Fruit fly (Drosophila melanogaster) whole organism, embryonic: ENCODE measurements around the gene COX6B.

ENCODE experiments used
- C15 ChIP-seq: fragments of 200-800 bp; sonication (Bioruptor generic); IDR thresholded peaks from 3 replicates; pipeline ENCODE4 v1.3.6; 2022; ENCODE audit warnings: missing biosample characterization, missing genetic modification characterization
- CG10959 ChIP-seq: fragments of 200-800 bp; sonication (Bioruptor generic); IDR thresholded peaks from 2 replicates; pipeline ENCODE4 v1.3.6; 2022; ENCODE audit warnings: missing biosample characterization, missing genetic modification characterization
- CG11456 ChIP-seq: fragments of 200-800 bp; sonication (Bioruptor generic); IDR thresholded peaks from 3 replicates; pipeline ENCODE4 v1.3.6; 2022; ENCODE audit warnings: missing biosample characterization, missing genetic modification characterization
- CG11504 ChIP-seq: fragments of 200-800 bp; sonication (Bioruptor generic); optimal IDR thresholded peaks from 3 replicates; lab custom pipeline; 2019; ENCODE audit warnings: missing biosample characterization, mild to moderate bottlenecking, missing genetic modification characterization, moderate library complexity
- CG12769 ChIP-seq: fragments of 200-800 bp; sonication (Bioruptor generic); optimal IDR thresholded peaks from 2 replicates; lab custom pipeline; 2019; ENCODE audit warnings: missing biosample characterization, mild to moderate bottlenecking, missing genetic modification characterization, moderate library complexity
- CG14441 ChIP-seq: fragments of 200-800 bp; sonication (Bioruptor generic); IDR thresholded peaks from 2 replicates; pipeline ENCODE4 v1.3.6; 2022; ENCODE audit warnings: missing biosample characterization, missing genetic modification characterization
- CG14965 ChIP-seq: fragments of 200-800 bp; sonication (Bioruptor generic); optimal IDR thresholded peaks from 2 replicates; lab custom pipeline; 2016; ENCODE audit warnings: missing biosample characterization, missing genetic modification characterization, borderline replicate concordance
- CG15479 ChIP-seq: fragments of 200-800 bp; sonication (Bioruptor generic); optimal IDR thresholded peaks from 3 replicates; lab custom pipeline; 2019; ENCODE audit warnings: missing biosample characterization, mild to moderate bottlenecking, missing genetic modification characterization, moderate library complexity
- CG15514 ChIP-seq: fragments of 200-800 bp; sonication (Bioruptor generic); optimal IDR thresholded peaks from 3 replicates; lab custom pipeline; 2017; ENCODE audit warnings: missing biosample characterization, missing genetic modification characterization, mild to moderate bottlenecking, moderate library complexity, missing genetic modification reagents
- CG17361 ChIP-seq: fragments of 200-800 bp; sonication (Bioruptor generic); IDR thresholded peaks from 3 replicates; pipeline ENCODE4 v1.3.6; 2022; ENCODE audit warnings: missing biosample characterization, missing genetic modification characterization
- CG1792 ChIP-seq: fragments of 200-800 bp; sonication (Bioruptor generic); optimal IDR thresholded peaks from 2 replicates; lab custom pipeline; 2016; ENCODE audit warnings: missing biosample characterization, missing genetic modification characterization
- CG2120 ChIP-seq: fragments of 200-800 bp; sonication (Bioruptor generic); optimal IDR thresholded peaks from 3 replicates; lab custom pipeline; 2016; ENCODE audit warnings: missing biosample characterization, missing genetic modification characterization
- CG3065 ChIP-seq: fragments of 200-800 bp; sonication (Bioruptor generic); optimal IDR thresholded peaks from 2 replicates; lab custom pipeline; 2016; ENCODE audit warnings: missing biosample characterization, missing genetic modification characterization
- CG31388 ChIP-seq: fragments of 200-800 bp; sonication (Bioruptor generic); optimal IDR thresholded peaks from 2 replicates; lab custom pipeline; 2016; ENCODE audit warnings: missing biosample characterization, missing genetic modification characterization
- CG3838 ChIP-seq: fragments of 200-800 bp; sonication (Bioruptor generic); optimal IDR thresholded peaks from 3 replicates; lab custom pipeline; 2016; ENCODE audit warnings: missing biosample characterization, missing genetic modification characterization
- CG4282 ChIP-seq: fragments of 200-800 bp; sonication (Bioruptor generic); optimal IDR thresholded peaks from 2 replicates; lab custom pipeline; 2016; ENCODE audit warnings: missing biosample characterization, missing genetic modification characterization
- CG4328 ChIP-seq: fragments of 200-800 bp; sonication (Bioruptor generic); optimal IDR thresholded peaks from 3 replicates; lab custom pipeline; 2017; ENCODE audit warnings: missing biosample characterization, missing genetic modification reagents, missing genetic modification characterization
- CG5953 ChIP-seq: fragments of 200-800 bp; sonication (Bioruptor generic); IDR thresholded peaks from 2 replicates; pipeline ENCODE4 v1.3.6; 2022; ENCODE audit warnings: missing biosample characterization, missing genetic modification characterization
- CG6791 ChIP-seq: fragments of 200-800 bp; sonication (Bioruptor generic); IDR thresholded peaks from 3 replicates; pipeline ENCODE4 v1.3.6; 2022; ENCODE audit warnings: missing biosample characterization, missing genetic modification characterization; ENCODE audit not compliant: partially characterized antibody
- CG7271 ChIP-seq: fragments of 200-800 bp; sonication (Bioruptor generic); optimal IDR thresholded peaks from 2 replicates; lab custom pipeline; 2018; ENCODE audit warnings: missing biosample characterization, mild to moderate bottlenecking, missing genetic modification characterization, moderate library complexity
- CG7745 ChIP-seq: fragments of 200-800 bp; sonication (Bioruptor generic); optimal IDR thresholded peaks from 2 replicates; lab custom pipeline; 2018; ENCODE audit warnings: missing biosample characterization, mild to moderate bottlenecking, missing genetic modification characterization, moderate library complexity
- CG8765 ChIP-seq: fragments of 200-800 bp; sonication (Bioruptor generic); IDR thresholded peaks from 2 replicates; pipeline ENCODE4 v1.3.6; 2022; ENCODE audit warnings: missing biosample characterization, missing genetic modification characterization
- CG9817 ChIP-seq: fragments of 200-800 bp; sonication (Bioruptor generic); optimal IDR thresholded peaks from 2 replicates; lab custom pipeline; 2018; ENCODE audit warnings: missing biosample characterization, mild to moderate bottlenecking, missing genetic modification characterization, moderate library complexity
- CG9876 ChIP-seq: fragments of 200-800 bp; sonication (Bioruptor generic); optimal IDR thresholded peaks from 2 replicates; lab custom pipeline; 2016; ENCODE audit warnings: missing biosample characterization, missing genetic modification characterization
- Dad ChIP-seq: fragments of 200-800 bp; sonication (Bioruptor generic); optimal IDR thresholded peaks from 3 replicates; lab custom pipeline; 2016; ENCODE audit warnings: missing biosample characterization, missing genetic modification characterization
- Lhr ChIP-seq: fragments of 200-800 bp; sonication (Bioruptor generic); optimal IDR thresholded peaks from 3 replicates; lab custom pipeline; 2017; ENCODE audit warnings: mild to moderate bottlenecking, missing biosample characterization, missing genetic modification reagents, missing genetic modification characterization
- Opbp ChIP-seq: fragments of 200-800 bp; sonication (Bioruptor generic); IDR thresholded peaks from 3 replicates; pipeline ENCODE4 v1.3.6; 2022; ENCODE audit warnings: missing biosample characterization, missing genetic modification characterization; ENCODE audit not compliant: partially characterized antibody
- Ravus ChIP-seq: fragments of 200-800 bp; sonication (Bioruptor generic); IDR thresholded peaks from 2 replicates; pipeline ENCODE4 v1.3.6; 2022; ENCODE audit warnings: missing biosample characterization, missing genetic modification characterization
- Stat92E ChIP-seq, 3 experiments: fragments of >200 bp in 2 of 3; fragments of 200-800 bp in 1 of 3; sonication (Bioruptor generic) in 1 of 3; optimal IDR thresholded peaks; 2 replicates each; lab custom pipeline; 2017 to 2019; ENCODE audit warnings: missing biosample characterization in 3 of 3, missing genetic modification characterization in 3 of 3, mild to moderate bottlenecking in 1 of 3, moderate library complexity in 1 of 3
- TFAM ChIP-seq: fragments of 200-800 bp; sonication (Bioruptor generic); optimal IDR thresholded peaks from 2 replicates; lab custom pipeline; 2017; ENCODE audit warnings: missing biosample characterization, missing genetic modification characterization, inconsistent platforms
- ab ChIP-seq: fragments of 200-800 bp; sonication (Bioruptor generic); optimal IDR thresholded peaks from 2 replicates; lab custom pipeline; 2016; ENCODE audit warnings: missing biosample characterization, missing genetic modification characterization
- bigmax ChIP-seq: fragments of 200-800 bp; sonication (Bioruptor generic); optimal IDR thresholded peaks from 2 replicates; lab custom pipeline; 2018; ENCODE audit warnings: missing biosample characterization, mild to moderate bottlenecking, missing genetic modification characterization
- cad ChIP-seq: fragments of >200 bp; optimal IDR thresholded peaks from 2 replicates; lab custom pipeline; 2017; ENCODE audit warnings: missing biosample characterization, missing genetic modification characterization
- chm ChIP-seq: fragments of 200-800 bp; sonication (Bioruptor generic); IDR thresholded peaks from 2 replicates; pipeline ENCODE4 v1.3.6; 2022; ENCODE audit warnings: missing biosample characterization, missing genetic modification characterization
- dati ChIP-seq: fragments of 200-800 bp; sonication (Bioruptor generic); IDR thresholded peaks from 2 replicates; pipeline ENCODE4 v1.3.6; 2022; ENCODE audit warnings: missing biosample characterization, missing genetic modification characterization
- dpn ChIP-seq, 2 experiments: fragments of 200-800 bp; sonication (Bioruptor generic); optimal IDR thresholded peaks; 3 replicates each; lab custom pipeline; 2016; ENCODE audit warnings: missing biosample characterization in 2 of 2, missing genetic modification characterization in 2 of 2
- emc ChIP-seq: fragments of 200-800 bp; sonication (Bioruptor generic); optimal IDR thresholded peaks from 2 replicates; lab custom pipeline; 2016; ENCODE audit warnings: missing biosample characterization, missing genetic modification characterization
- eyg ChIP-seq: fragments of 200-800 bp; sonication (Bioruptor generic); optimal IDR thresholded peaks from 3 replicates; lab custom pipeline; 2016; ENCODE audit warnings: missing biosample characterization, missing genetic modification characterization
- fru ChIP-seq: fragments of >200 bp; optimal IDR thresholded peaks from 2 replicates; lab custom pipeline; 2017
- gcm ChIP-seq: fragments of 200-800 bp; sonication (Bioruptor generic); optimal IDR thresholded peaks from 2 replicates; lab custom pipeline; 2019; ENCODE audit warnings: missing biosample characterization, mild to moderate bottlenecking, missing genetic modification characterization, moderate library complexity
- ham ChIP-seq: fragments of 200-800 bp; sonication (Bioruptor generic); IDR thresholded peaks from 2 replicates; pipeline ENCODE4 v1.3.6; 2022; ENCODE audit warnings: missing biosample characterization, missing genetic modification characterization
- kah ChIP-seq: fragments of 200-800 bp; sonication (Bioruptor generic); optimal IDR thresholded peaks from 2 replicates; lab custom pipeline; 2018; ENCODE audit warnings: missing biosample characterization, mild to moderate bottlenecking, missing genetic modification characterization
- kay ChIP-seq: fragments of 200-800 bp; sonication (Bioruptor generic); optimal IDR thresholded peaks from 2 replicates; lab custom pipeline; 2016; ENCODE audit warnings: missing biosample characterization, missing genetic modification characterization
- klu ChIP-seq: fragments of 200-800 bp; sonication (Bioruptor generic); IDR thresholded peaks from 2 replicates; pipeline ENCODE4 v1.3.6; 2022; ENCODE audit warnings: missing biosample characterization, missing genetic modification characterization
- ranshi ChIP-seq: fragments of 200-800 bp; sonication (Bioruptor generic); IDR thresholded peaks from 2 replicates; pipeline ENCODE4 v1.3.6; 2022; ENCODE audit warnings: missing biosample characterization, missing genetic modification characterization
- rib ChIP-seq: fragments of 200-800 bp; sonication (Bioruptor generic); IDR thresholded peaks from 2 replicates; pipeline ENCODE4 v1.3.6; 2022; ENCODE audit warnings: missing biosample characterization, missing genetic modification characterization
- seq ChIP-seq: fragments of 200-800 bp; sonication (Bioruptor generic); IDR thresholded peaks from 2 replicates; pipeline ENCODE4 v1.3.6; 2022; ENCODE audit warnings: missing biosample characterization, missing genetic modification characterization
- tll ChIP-seq, 2 experiments: fragments of 200-800 bp in 1 of 2; fragments of >200 bp in 1 of 2; sonication (Bioruptor generic) in 1 of 2; optimal IDR thresholded peaks; 2 replicates each; lab custom pipeline; 2017 to 2019; ENCODE audit warnings: missing biosample characterization in 2 of 2, missing genetic modification characterization in 2 of 2, mild to moderate bottlenecking in 1 of 2, moderate library complexity in 1 of 2
- usp ChIP-seq: fragments of >200 bp; optimal IDR thresholded peaks from 2 replicates; lab custom pipeline; 2017; ENCODE audit warnings: missing biosample characterization, missing genetic modification characterization
- vvl ChIP-seq: fragments of 200-800 bp; sonication (Bioruptor generic); IDR thresholded peaks from 2 replicates; pipeline ENCODE4 v1.3.6; 2022; ENCODE audit warnings: missing biosample characterization, missing genetic modification characterization
- zf30C ChIP-seq: fragments of 200-800 bp; sonication (Bioruptor generic); optimal IDR thresholded peaks from 3 replicates; lab custom pipeline; 2018; ENCODE audit warnings: missing biosample characterization, mild to moderate bottlenecking, missing genetic modification characterization

Gene COX6B

dm6 chrX:19744003-19744488 lies at the start of gene COX6B, which contains the start of the genes CG18809, CG33932 and Rpp20 (continued):
- TF ChIP-seq Dad (peak; percentile 60), CG15479 (GFP tag; lab: Kevin White, UChicago) (peak; percentile 39), CG2120 (GFP tag; lab: Kevin White, UChicago) (peak; percentile 82), CG31388 (GFP tag; lab: Kevin White, UChicago) (no peak), bigmax (GFP tag; lab: Kevin White, UChicago) (peak; percentile 49), CG11456 (GFP tag; lab: Robert Waterston, UW) (peak; percentile 75; the same call in 1 of the 3 replicates), Lhr (GFP tag; lab: Kevin White, UChicago) (peak; percentile 74), dpn (GFP tag; optimal IDR thresholded peaks at IDR 0.05; lab: Kevin White, UChicago) (peak; percentile 67 to 78), CG12769 (tag; lab: Kevin White, UChicago) (no peak), CG3838 (no peak), usp (GFP tag; lab: Kevin White, UChicago) (no peak), emc (peak; percentile 61), CG4328 (peak; percentile 32), seq (GFP tag; lab: Robert Waterston, UW) (no peak), CG3065 (GFP tag; lab: Kevin White, UChicago) (no peak), CG11504 (no peak), vvl (GFP tag; lab: Robert Waterston, UW) (peak; percentile 77), eyg (GFP tag; lab: Kevin White, UChicago) (peak; percentile 43), CG14441 (peak; percentile 26; the same call in 1 of the 2 replicates), zf30C (GFP tag; lab: Kevin White, UChicago) (no peak), tll (GFP tag; optimal IDR thresholded peaks at IDR 0.05; lab: Kevin White, UChicago) (no peak), rib (peak; percentile 75; the same call in 1 of the 2 replicates), Stat92E (GFP tag; optimal IDR thresholded peaks at IDR 0.05; lab: Kevin White, UChicago) (peak in 1 of 3 experiments; percentile 54), ham (GFP tag; lab: Robert Waterston, UW) (no peak), gcm (GFP tag; lab: Kevin White, UChicago) (no peak), cad (GFP tag; lab: Kevin White, UChicago) (no peak), CG10959 (GFP tag; lab: Robert Waterston, UW) (no peak), CG6791 (GFP tag; lab: Robert Waterston, UW) (peak; percentile 97), TFAM (GFP tag; lab: Kevin White, UChicago) (no peak), CG1792 (GFP tag; lab: Kevin White, UChicago) (peak; percentile 64), ranshi (GFP tag; lab: Robert Waterston, UW) (peak; percentile 61), CG7745 (no peak), dati (GFP tag; lab: Robert Waterston, UW) (no peak), Opbp (peak; percentile 98), CG5953 (GFP tag; lab: Robert Waterston, UW) (0 out of 2 replicates have a peak, but pooled peaks have one; percentile 11), ab (GFP tag; lab: Kevin White, UChicago) (no peak), kay (GFP tag; lab: Kevin White, UChicago) (peak; percentile 12), CG9876 (GFP tag; lab: Kevin White, UChicago) (peak; percentile 75), Ravus (no peak), CG9817 (tag; lab: Kevin White, UChicago) (peak; percentile 66), CG4282 (GFP tag; lab: Kevin White, UChicago) (peak; percentile 69), chm (GFP tag; lab: Robert Waterston, UW) (peak; percentile 72), C15 (no peak), CG7271 (peak; percentile 2), klu (GFP tag; lab: Robert Waterston, UW) (no peak), CG15514 (peak; percentile 89), fru (lab: Kevin White, UChicago) (no peak), CG17361 (peak; percentile 20; the same call in 1 of the 3 replicates), CG14965 (GFP tag; lab: Kevin White, UChicago) (no peak), CG8765 (peak; percentile 40; the same call in 1 of the 2 replicates), kah (GFP tag; lab: Kevin White, UChicago) (peak; percentile 21)
